Fruit fly (Drosophila melanogaster) S2 (cell line): ENCODE data around the gene CG3769.

Source experiments
- CG8478 ChIP-seq: fragments of >200 bp; optimal IDR thresholded peaks from 2 replicates; lab custom pipeline; 2018
- CTCF ChIP-seq, 2 experiments: fragments of >200 bp; optimal IDR thresholded peaks; 2 replicates each; lab custom pipeline; 2018

DNA sequence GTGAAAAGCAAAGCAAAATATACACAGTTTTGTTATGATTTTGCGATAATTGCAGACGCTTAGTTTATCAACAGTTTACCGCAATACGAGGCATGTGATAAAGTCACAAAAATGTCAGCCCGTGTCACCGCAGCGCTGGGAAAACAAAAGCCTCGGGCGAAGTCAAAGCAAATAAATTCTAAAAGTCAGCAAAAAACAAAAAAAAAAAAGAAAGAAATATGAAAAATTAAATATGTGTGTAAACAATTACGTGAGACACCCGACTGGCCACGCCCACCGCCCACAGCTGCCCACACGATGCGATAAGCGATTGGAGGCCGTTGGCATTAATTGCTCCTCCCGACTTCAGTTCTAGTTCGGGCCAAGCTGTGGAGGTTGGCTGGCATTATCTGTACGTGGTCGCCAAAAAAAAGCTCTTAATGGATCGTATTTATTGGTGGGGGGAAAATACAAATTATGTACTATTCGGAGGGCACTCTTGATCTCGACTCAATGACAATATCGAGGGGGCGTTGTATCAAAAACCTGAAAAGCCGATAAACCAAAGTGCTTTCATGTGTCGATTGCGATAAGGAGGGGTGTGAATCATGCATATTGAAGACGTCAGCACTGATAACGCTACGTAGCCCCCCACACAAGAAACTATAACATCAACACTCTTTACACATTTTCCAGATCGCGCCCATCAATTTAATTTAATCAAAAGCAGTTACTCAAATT, 24.3 kb downstream of the CG3769 start:
- TF ChIP-seq CG8478 (lab: Kevin White, UChicago), result no peak
- no peak for TF ChIP-seq CTCF (optimal IDR thresholded peaks at IDR 0.05; lab: Kevin White, UChicago)
